Fruit fly (Drosophila melanogaster) whole organism, prepupa: Measurements from ENCODE around the gene CG33978.

Experiments used
- Blimp-1 ChIP-seq: fragments of 200-800 bp; sonication (Bioruptor generic); optimal IDR thresholded peaks from 3 replicates; lab custom pipeline; 2017; ENCODE audit warnings: missing biosample characterization, missing genetic modification characterization, mild to moderate bottlenecking, moderate library complexity, missing genetic modification reagents
- CG10669 ChIP-seq: fragments of 200-800 bp; sonication (Bioruptor generic); optimal IDR thresholded peaks from 3 replicates; lab custom pipeline; 2018; ENCODE audit warnings: missing biosample characterization, mild to moderate bottlenecking, missing genetic modification characterization, moderate library complexity
- CG11294 ChIP-seq: fragments of 200-800 bp; sonication (Bioruptor generic); IDR thresholded peaks from 2 replicates; pipeline ENCODE4 v1.3.6; 2022; ENCODE audit warnings: missing biosample characterization, missing genetic modification characterization
- CG11762 ChIP-seq: fragments of 200-800 bp; sonication (Bioruptor generic); optimal IDR thresholded peaks from 3 replicates; lab custom pipeline; 2016; ENCODE audit warnings: missing biosample characterization, missing genetic modification characterization; ENCODE audit not compliant: insufficient read depth
- CG11902 ChIP-seq: fragments of 200-800 bp; sonication (Bioruptor generic); optimal IDR thresholded peaks from 3 replicates; lab custom pipeline; 2016; ENCODE audit warnings: missing biosample characterization, missing genetic modification characterization
- CG15336 ChIP-seq: fragments of 200-800 bp; sonication (Bioruptor generic); IDR thresholded peaks from 2 replicates; pipeline ENCODE4 v1.3.6; 2022; ENCODE audit warnings: missing biosample characterization, missing genetic modification characterization
- CG16779 ChIP-seq: fragments of 200-800 bp; sonication (Bioruptor generic); optimal IDR thresholded peaks from 3 replicates; lab custom pipeline; 2017; ENCODE audit warnings: missing biosample characterization, mild to moderate bottlenecking, missing genetic modification characterization
- CG31627 ChIP-seq: fragments of 200-800 bp; sonication (Bioruptor generic); optimal IDR thresholded peaks from 3 replicates; lab custom pipeline; 2016; ENCODE audit warnings: missing biosample characterization, missing genetic modification characterization
- CG4318 ChIP-seq: fragments of 200-800 bp; sonication (Bioruptor generic); optimal IDR thresholded peaks from 3 replicates; lab custom pipeline; 2017; ENCODE audit warnings: missing biosample characterization, mild to moderate bottlenecking, missing genetic modification characterization
- CG6276 ChIP-seq: fragments of 200-800 bp; sonication (Bioruptor generic); optimal IDR thresholded peaks from 2 replicates; lab custom pipeline; 2017; ENCODE audit warnings: missing biosample characterization, mild to moderate bottlenecking, missing genetic modification characterization
- CG6792 ChIP-seq: fragments of 200-800 bp; sonication (Bioruptor generic); optimal IDR thresholded peaks from 3 replicates; lab custom pipeline; 2016; ENCODE audit warnings: missing biosample characterization, missing genetic modification characterization
- CG6808 ChIP-seq: fragments of 200-800 bp; sonication (Bioruptor generic); optimal IDR thresholded peaks from 3 replicates; lab custom pipeline; 2017; ENCODE audit warnings: missing biosample characterization, missing genetic modification characterization, mild to moderate bottlenecking, moderate library complexity, missing genetic modification reagents
- CG6854 ChIP-seq: fragments of 200-800 bp; sonication (Bioruptor generic); optimal IDR thresholded peaks from 2 replicates; lab custom pipeline; 2017; ENCODE audit warnings: missing biosample characterization, mild to moderate bottlenecking, missing genetic modification characterization
- CG7368 ChIP-seq: fragments of 200-800 bp; sonication (Bioruptor generic); optimal IDR thresholded peaks from 3 replicates; lab custom pipeline; 2016; ENCODE audit warnings: missing biosample characterization, missing genetic modification characterization
- CG8119 ChIP-seq: fragments of 200-800 bp; sonication (Bioruptor generic); IDR thresholded peaks from 3 replicates; pipeline ENCODE4 v1.3.6; 2022; ENCODE audit warnings: missing biosample characterization, missing genetic modification characterization
- CG8319 ChIP-seq: fragments of 200-800 bp; sonication (Bioruptor generic); optimal IDR thresholded peaks from 3 replicates; lab custom pipeline; 2016; ENCODE audit warnings: missing biosample characterization, missing genetic modification characterization
- Eip75B ChIP-seq: fragments of 200-800 bp; sonication (Bioruptor generic); optimal IDR thresholded peaks from 3 replicates; lab custom pipeline; 2016; ENCODE audit warnings: missing biosample characterization, missing genetic modification characterization
- Eip78C ChIP-seq: fragments of 200-800 bp; sonication (Bioruptor generic); peaks from one replicate; lab custom pipeline; 2016; ENCODE audit warnings: missing biosample characterization, missing genetic modification characterization
- Eip93F ChIP-seq: fragments of 200-800 bp; sonication (Bioruptor generic); optimal IDR thresholded peaks from 2 replicates; lab custom pipeline; 2016; ENCODE audit warnings: missing biosample characterization, mild to moderate bottlenecking, missing genetic modification characterization
- Hr38 ChIP-seq: sonication (Bioruptor generic); optimal IDR thresholded peaks from 2 replicates; lab custom pipeline; 2016; ENCODE audit warnings: missing biosample characterization, missing genetic modification characterization
- Hr39 ChIP-seq: fragments of 200-800 bp; sonication (Bioruptor generic); optimal IDR thresholded peaks from 2 replicates; lab custom pipeline; 2016; ENCODE audit warnings: missing biosample characterization, missing genetic modification characterization
- Lpt ChIP-seq: fragments of 200-800 bp; sonication (Bioruptor generic); optimal IDR thresholded peaks from 3 replicates; lab custom pipeline; 2016; ENCODE audit warnings: missing biosample characterization, missing genetic modification characterization
- Met ChIP-seq: fragments of 200-800 bp; sonication (Bioruptor generic); optimal IDR thresholded peaks from 3 replicates; lab custom pipeline; 2016; ENCODE audit warnings: missing biosample characterization, missing genetic modification characterization
- Sox102F ChIP-seq: fragments of 200-800 bp; sonication (Bioruptor generic); optimal IDR thresholded peaks from 2 replicates; lab custom pipeline; 2016; ENCODE audit warnings: missing biosample characterization, mild to moderate bottlenecking, missing genetic modification characterization
- Sox14 ChIP-seq: fragments of 200-800 bp; sonication (Bioruptor generic); optimal IDR thresholded peaks from 3 replicates; lab custom pipeline; 2016; ENCODE audit warnings: missing biosample characterization, missing genetic modification characterization
- Sox15 ChIP-seq: fragments of 200-800 bp; sonication (Bioruptor generic); optimal IDR thresholded peaks from 3 replicates; lab custom pipeline; 2016; ENCODE audit warnings: missing biosample characterization, missing genetic modification characterization
- achi ChIP-seq: fragments of 200-800 bp; sonication (Bioruptor generic); optimal IDR thresholded peaks from 3 replicates; lab custom pipeline; 2016; ENCODE audit warnings: missing biosample characterization, missing genetic modification characterization
- acj6 ChIP-seq: fragments of 200-800 bp; sonication (Bioruptor generic); optimal IDR thresholded peaks from 3 replicates; lab custom pipeline; 2016; ENCODE audit warnings: missing biosample characterization, missing genetic modification characterization
- cyc ChIP-seq: fragments of 200-800 bp; sonication (Bioruptor generic); optimal IDR thresholded peaks from 3 replicates; lab custom pipeline; 2016; ENCODE audit warnings: missing biosample characterization, missing genetic modification characterization
- dac ChIP-seq: fragments of 200-800 bp; sonication (Bioruptor generic); optimal IDR thresholded peaks from 2 replicates; lab custom pipeline; 2017; ENCODE audit warnings: missing biosample characterization, mild to moderate bottlenecking, missing genetic modification characterization
- dsx ChIP-seq: fragments of 200-800 bp; optimal IDR thresholded peaks from 3 replicates; lab custom pipeline; 2019; ENCODE audit warnings: missing biosample characterization, mild to moderate bottlenecking, missing genetic modification characterization, moderate library complexity; ENCODE audit not compliant: poor library complexity, severe bottlenecking
- esn ChIP-seq: fragments of 200-800 bp; sonication (Bioruptor generic); optimal IDR thresholded peaks from 2 replicates; lab custom pipeline; 2016; ENCODE audit warnings: missing biosample characterization, mild to moderate bottlenecking, missing genetic modification characterization, moderate library complexity
- fd85E ChIP-seq: fragments of 200-800 bp; sonication (Bioruptor generic); optimal IDR thresholded peaks from 3 replicates; lab custom pipeline; 2016; ENCODE audit warnings: missing biosample characterization, missing genetic modification characterization
- fkh ChIP-seq: fragments of 200-800 bp; sonication (Bioruptor generic); optimal IDR thresholded peaks from 3 replicates; lab custom pipeline; 2017; ENCODE audit warnings: missing biosample characterization, mild to moderate bottlenecking, missing genetic modification characterization, moderate library complexity
- net ChIP-seq: fragments of 200-800 bp; sonication (Bioruptor generic); optimal IDR thresholded peaks from 3 replicates; lab custom pipeline; 2016; ENCODE audit warnings: missing biosample characterization, missing genetic modification characterization
- spab ChIP-seq: fragments of 200-800 bp; sonication (Bioruptor generic); optimal IDR thresholded peaks from 2 replicates; lab custom pipeline; 2017; ENCODE audit warnings: missing biosample characterization, mild to moderate bottlenecking, missing genetic modification characterization, missing genetic modification reagents
- ss ChIP-seq, 2 experiments: fragments of 200-800 bp; sonication (Bioruptor generic); optimal IDR thresholded peaks; 2 replicates in 1 of 2; 3 replicates in 1 of 2; lab custom pipeline; 2017 to 2018; ENCODE audit warnings: mild to moderate bottlenecking in 2 of 2, missing biosample characterization in 2 of 2, missing genetic modification characterization in 2 of 2, moderate library complexity in 1 of 2
- vri ChIP-seq: fragments of 200-800 bp; sonication (Bioruptor generic); optimal IDR thresholded peaks from 3 replicates; lab custom pipeline; 2016; ENCODE audit warnings: missing biosample characterization, mild to moderate bottlenecking, missing genetic modification characterization

CG33978 gene

DNA sequence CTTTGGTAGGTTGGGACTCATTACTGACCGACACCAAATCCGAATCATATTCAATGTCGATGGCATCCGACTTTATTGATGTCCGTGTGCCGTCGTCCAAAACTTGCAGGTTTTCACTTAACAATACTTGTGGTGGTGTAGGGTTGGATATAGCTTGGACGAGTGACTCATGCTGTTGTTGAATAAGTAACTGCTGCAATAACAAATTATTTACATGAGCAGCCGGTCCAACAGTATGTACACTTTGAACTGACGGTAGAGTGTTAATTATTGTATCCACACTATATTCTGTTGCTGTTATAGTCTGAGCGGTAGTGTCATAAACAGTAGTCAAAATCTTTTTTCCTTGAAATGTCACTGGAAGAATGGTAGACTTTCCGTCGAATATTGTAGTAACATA, 7.9 kb downstream of the CG33978 start:
- TF ChIP-seq fkh (GFP tag; lab: Kevin White, UChicago): peak; percentile 81
- no peak for TF ChIP-seq CG4318 (GFP tag; lab: Kevin White, UChicago)
- no peak for TF ChIP-seq Hr38 (GFP tag; lab: Kevin White, UChicago)
- TF ChIP-seq CG15336: no peak
- no peak for TF ChIP-seq dac (GFP tag; lab: Kevin White, UChicago)
- no peak for TF ChIP-seq CG7368 (GFP tag; lab: Kevin White, UChicago)
- TF ChIP-seq CG6854 (GFP tag; lab: Kevin White, UChicago): no peak
- TF ChIP-seq, all 60 proteins: peak for 1

DNA sequence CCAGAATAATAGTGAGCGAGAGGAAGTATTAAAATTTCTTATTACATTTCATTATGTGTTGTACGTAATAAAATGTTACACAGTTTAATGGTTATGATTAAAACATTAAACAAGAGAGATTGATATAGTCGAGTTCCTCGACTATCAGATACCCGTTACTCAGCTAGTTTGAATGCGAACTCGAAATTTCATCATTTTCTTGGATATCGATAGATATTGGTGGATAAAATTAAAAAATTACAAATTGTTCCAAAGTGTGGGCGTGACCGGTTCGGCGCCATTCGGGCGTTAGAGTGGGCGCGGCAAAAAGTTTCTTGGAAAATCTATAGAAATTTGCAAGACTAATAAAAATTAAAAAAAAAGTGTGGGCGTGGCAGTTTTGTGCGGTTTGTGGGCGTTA, 10.3 kb downstream of the CG33978 start:
- TF ChIP-seq vri (no peak), Sox14 (GFP tag; lab: Kevin White, UChicago) (no peak), net (GFP tag; lab: Kevin White, UChicago) (no peak), CG6808 (GFP tag; lab: Kevin White, UChicago) (no peak), Hr38 (GFP tag; lab: Kevin White, UChicago) (no peak), esn (GFP tag; lab: Kevin White, UChicago) (no peak), Met (GFP tag; lab: Kevin White, UChicago) (no peak), acj6 (GFP tag; lab: Kevin White, UChicago) (no peak), CG11294 (GFP tag; lab: Robert Waterston, UW) (no peak), CG10669 (GFP tag; lab: Kevin White, UChicago) (no peak), CG6854 (GFP tag; lab: Kevin White, UChicago) (no peak), Sox102F (GFP tag; lab: Kevin White, UChicago) (no peak), Eip75B (GFP tag; lab: Kevin White, UChicago) (no peak), fd85E (GFP tag; lab: Kevin White, UChicago) (no peak), Eip78C (GFP tag; lab: Kevin White, UChicago) (no peak), cyc (no peak), ss (GFP tag; optimal IDR thresholded peaks at IDR 0.05; lab: Kevin White, UChicago) (no peak), Sox15 (GFP tag; lab: Kevin White, UChicago) (no peak), Lpt (GFP tag; lab: Kevin White, UChicago) (no peak), Eip93F (GFP tag; lab: Kevin White, UChicago) (no peak)

DNA sequence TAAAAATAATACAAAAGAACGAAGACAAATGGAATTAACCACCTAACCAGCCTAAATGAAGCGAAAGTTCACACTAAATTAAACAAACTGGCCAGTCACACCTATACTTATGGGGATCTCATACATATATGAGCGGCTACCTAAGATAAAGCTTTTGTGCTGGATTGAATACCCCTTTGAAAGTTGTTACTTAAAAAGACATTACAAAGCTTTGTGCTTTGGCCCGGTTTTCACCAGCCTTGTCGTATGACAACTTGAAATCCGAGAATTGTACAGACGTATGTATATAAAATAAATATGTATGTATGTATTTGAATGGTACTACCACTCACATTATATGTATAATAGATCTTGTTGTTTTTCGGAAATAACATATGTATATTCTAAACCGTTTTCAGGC, 19.5 kb downstream of the CG33978 start, which contains the start of gene CG31997:
Gene CG31997 (minus strand): TSS at position 84 of the 400 bp plus-strand sequence.
- TF ChIP-seq CG6792 (GFP tag; lab: Kevin White, UChicago) (no peak), Eip78C (GFP tag; lab: Kevin White, UChicago) (peak; percentile 65), CG8319 (GFP tag; lab: Kevin White, UChicago) (no peak), CG10669 (GFP tag; lab: Kevin White, UChicago) (no peak), fkh (GFP tag; lab: Kevin White, UChicago) (no peak), Eip75B (GFP tag; lab: Kevin White, UChicago) (no peak), spab (GFP tag; lab: Kevin White, UChicago) (no peak), CG31627 (no peak), CG8119 (GFP tag; lab: Robert Waterston, UW) (no peak), achi (GFP tag; lab: Kevin White, UChicago) (no peak), Hr39 (GFP tag; lab: Kevin White, UChicago) (no peak), Blimp-1 (peak; percentile 3)
- TF ChIP-seq, all 60 proteins: peak for 2

DNA sequence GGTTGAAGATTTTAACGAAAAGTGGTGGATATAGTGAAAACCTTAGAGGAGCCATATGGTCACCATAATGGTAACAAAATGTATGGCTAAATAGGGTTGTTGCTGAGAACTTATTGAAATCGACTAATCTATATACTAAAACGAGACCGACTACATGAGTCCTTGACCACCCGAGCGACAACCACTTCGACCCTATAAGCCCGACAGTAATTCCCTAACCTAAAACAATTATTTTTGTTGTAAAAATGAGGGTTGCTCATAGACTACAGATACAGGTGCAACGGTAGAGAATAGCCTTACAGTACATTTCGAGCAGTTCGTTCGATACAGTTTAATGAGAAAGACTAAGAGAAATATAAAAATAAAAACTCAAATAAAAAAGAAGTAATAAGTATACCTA, 25.0 kb downstream of the CG33978 start, which contains the start of gene CG32006:
Gene CG32006 (plus strand): TSS at position 312 of the 400 bp plus-strand sequence.
- TF ChIP-seq fd85E (GFP tag; lab: Kevin White, UChicago) (no peak), dsx (GFP tag; lab: Kevin White, UChicago) (no peak), CG31627 (no peak), CG11902 (GFP tag; lab: Kevin White, UChicago) (no peak), CG11762 (GFP tag; lab: Kevin White, UChicago) (no peak), ss (GFP tag; optimal IDR thresholded peaks at IDR 0.05; lab: Kevin White, UChicago) (no peak), CG6792 (GFP tag; lab: Kevin White, UChicago) (no peak), Sox102F (GFP tag; lab: Kevin White, UChicago) (no peak), Met (GFP tag; lab: Kevin White, UChicago) (no peak), Eip78C (GFP tag; lab: Kevin White, UChicago) (no peak), Sox15 (GFP tag; lab: Kevin White, UChicago) (no peak), CG16779 (tag; lab: Kevin White, UChicago) (no peak), CG6276 (GFP tag; lab: Kevin White, UChicago) (no peak), CG7368 (GFP tag; lab: Kevin White, UChicago) (no peak), Hr39 (GFP tag; lab: Kevin White, UChicago) (no peak)
- TF ChIP-seq, all 60 proteins: peak for 0
